Fruit fly (Drosophila melanogaster) whole organism, embryonic: ENCODE results near the gene CG33062.
"Not testable (repeated sequence)": the region's sequence is repeated elsewhere in the genome, so short reads cannot be mapped to it uniquely, and the experiment has no call there.

ENCODE experiments used
- Aef1 ChIP-seq: fragments of 200-800 bp; sonication (Bioruptor generic); IDR thresholded peaks from 3 replicates; pipeline ENCODE4 v1.3.6; 2022; ENCODE audit warnings: missing biosample characterization, missing genetic modification characterization
- Bteb2 ChIP-seq: fragments of 200-800 bp; sonication (Bioruptor generic); optimal IDR thresholded peaks from 2 replicates; lab custom pipeline; 2016; ENCODE audit warnings: missing biosample characterization, missing genetic modification characterization
- CG42726 ChIP-seq: fragments of 200-800 bp; sonication (Bioruptor generic); IDR thresholded peaks from 2 replicates; pipeline ENCODE4 v1.3.6; 2022; ENCODE audit warnings: missing biosample characterization, missing genetic modification characterization; ENCODE audit not compliant: partially characterized antibody
- CG5245 ChIP-seq: fragments of 200-800 bp; sonication (Bioruptor generic); optimal IDR thresholded peaks from 3 replicates; lab custom pipeline; 2016; ENCODE audit warnings: missing biosample characterization, missing genetic modification characterization
- CG5953 ChIP-seq: fragments of 200-800 bp; sonication (Bioruptor generic); IDR thresholded peaks from 2 replicates; pipeline ENCODE4 v1.3.6; 2022; ENCODE audit warnings: missing biosample characterization, missing genetic modification characterization
- CG6854 ChIP-seq: fragments of 200-800 bp; sonication (Bioruptor generic); optimal IDR thresholded peaks from 3 replicates; lab custom pipeline; 2017; ENCODE audit warnings: missing biosample characterization, mild to moderate bottlenecking, missing genetic modification characterization
- CG8089 ChIP-seq: fragments of 200-800 bp; sonication (Bioruptor generic); optimal IDR thresholded peaks from 3 replicates; lab custom pipeline; 2016; ENCODE audit warnings: missing biosample characterization, missing genetic modification characterization
- MESR4 ChIP-seq: fragments of 200-800 bp; sonication (Bioruptor generic); optimal IDR thresholded peaks from 2 replicates; lab custom pipeline; 2018; ENCODE audit warnings: missing biosample characterization, mild to moderate bottlenecking, missing genetic modification characterization, moderate library complexity
- Trl ChIP-seq, 3 experiments: fragments of >200 bp in 2 of 3; fragments of 200-800 bp in 1 of 3; sonication (Bioruptor generic) in 1 of 3; optimal IDR thresholded peaks; 2 replicates in 1 of 3; 3 replicates in 2 of 3; lab custom pipeline; 2016 to 2017; ENCODE audit warnings: missing biosample characterization in 1 of 3, missing genetic modification characterization in 1 of 3
- esg ChIP-seq: fragments of 200-800 bp; sonication (Bioruptor generic); conservative IDR thresholded peaks from 2 replicates; pipeline ENCODE4 v1.3.6; 2022; ENCODE audit warnings: missing biosample characterization, missing genetic modification characterization
- org-1 ChIP-seq: fragments of 200-800 bp; sonication (Bioruptor generic); optimal IDR thresholded peaks from 2 replicates; lab custom pipeline; 2017; ENCODE audit warnings: missing biosample characterization, missing genetic modification characterization
- shn ChIP-seq: fragments of 200-800 bp; sonication (Bioruptor generic); optimal IDR thresholded peaks from 3 replicates; lab custom pipeline; 2016; ENCODE audit warnings: missing biosample characterization, missing genetic modification characterization
- sim ChIP-seq: fragments of 200-800 bp; sonication (Bioruptor generic); IDR thresholded peaks from 2 replicates; pipeline ENCODE4 v1.3.6; 2022; ENCODE audit warnings: missing biosample characterization, missing genetic modification characterization

DNA sequence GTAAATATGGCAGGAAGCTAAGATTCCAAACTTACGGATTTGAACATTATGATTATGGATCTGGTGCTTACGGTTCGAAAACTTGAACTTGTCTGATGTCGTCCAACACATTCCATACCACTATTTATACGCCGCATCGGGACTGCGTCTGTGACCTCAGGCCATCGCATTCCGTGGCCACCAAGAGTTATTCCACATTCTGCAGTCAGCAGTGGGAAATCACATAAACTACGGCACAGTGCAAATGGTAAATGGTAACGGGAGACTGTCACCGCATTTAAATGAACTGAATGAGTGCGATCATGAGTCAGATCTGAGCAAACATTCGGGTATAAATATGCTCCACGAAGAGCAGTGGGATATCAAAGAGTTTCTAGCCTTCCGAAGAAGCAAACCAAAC is 29.2 kb upstream of the CG33062 start, which contains the start of the genes CG18294 and CG32213:
- not testable (repeated sequence) for TF ChIP-seq Bteb2 (GFP tag; lab: Kevin White, UChicago); CG8089 (GFP tag; lab: Kevin White, UChicago); sim (GFP tag; lab: Robert Waterston, UW); shn; CG5245; MESR4; esg (GFP tag; lab: Robert Waterston, UW); CG42726 (GFP tag; lab: Robert Waterston, UW); CG6854 (GFP tag; lab: Kevin White, UChicago); Trl (optimal IDR thresholded peaks at IDR 0.05; lab: Kevin White, UChicago); Trl (GFP tag; optimal IDR thresholded peaks at IDR 0.05; lab: Kevin White, UChicago); org-1; CG5953 (GFP tag; lab: Robert Waterston, UW); Aef1 (GFP tag; lab: Robert Waterston, UW)
